Fruit fly (Drosophila melanogaster): ENCODE measurements around the gene Cap-D3.

Cap-D3 gene

DNA sequence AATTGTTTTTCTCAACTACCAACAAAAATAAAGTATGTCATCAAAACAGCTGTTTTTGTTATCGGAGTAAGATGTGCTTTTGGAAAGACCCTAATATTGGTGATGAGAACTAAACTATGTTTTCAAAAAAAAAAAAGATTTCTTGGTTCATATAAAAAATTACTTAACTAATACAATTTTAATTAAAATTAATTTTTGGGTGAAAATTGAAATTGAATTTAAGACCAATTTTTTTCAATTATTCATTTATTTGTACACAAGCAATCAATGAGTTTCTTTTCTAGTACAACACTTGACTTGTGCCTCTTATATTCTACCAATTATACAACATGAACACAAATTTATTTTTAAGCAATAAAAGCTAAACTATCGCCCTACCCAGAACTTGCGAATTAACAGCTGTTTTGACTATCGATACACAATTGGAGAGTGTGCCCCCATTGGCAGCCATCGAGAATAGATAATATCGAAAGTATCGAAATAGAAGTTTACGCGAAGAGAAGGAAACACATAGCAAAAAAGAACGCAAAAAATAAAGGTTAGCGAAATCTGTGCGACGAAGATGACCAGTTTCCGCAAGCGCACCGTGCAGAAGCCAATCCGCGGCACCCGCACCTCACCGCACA, 1.7 kb upstream of the Cap-D3 start, which contains the start of the genes Vps52 and Elp4 (continued):
- TF ChIP-seq CG6854 (GFP tag; optimal IDR thresholded peaks at IDR 0.05) (no peak), CG34406 (GFP tag; optimal IDR thresholded peaks at IDR 0.05) (peak; percentile 74), pdm3 (GFP tag; optimal IDR thresholded peaks at IDR 0.05) (no peak), spab (GFP tag; optimal IDR thresholded peaks at IDR 0.05) (no peak), achi (GFP tag; optimal IDR thresholded peaks at IDR 0.05) (no peak), CG6163 (GFP tag; IDR thresholded peaks at IDR 0.05) (peak; percentile 55; the same call in 2 of the 3 replicates), eg (GFP tag; IDR thresholded peaks at IDR 0.05) (no peak; the same call in 2 of the 3 replicates)

DNA sequence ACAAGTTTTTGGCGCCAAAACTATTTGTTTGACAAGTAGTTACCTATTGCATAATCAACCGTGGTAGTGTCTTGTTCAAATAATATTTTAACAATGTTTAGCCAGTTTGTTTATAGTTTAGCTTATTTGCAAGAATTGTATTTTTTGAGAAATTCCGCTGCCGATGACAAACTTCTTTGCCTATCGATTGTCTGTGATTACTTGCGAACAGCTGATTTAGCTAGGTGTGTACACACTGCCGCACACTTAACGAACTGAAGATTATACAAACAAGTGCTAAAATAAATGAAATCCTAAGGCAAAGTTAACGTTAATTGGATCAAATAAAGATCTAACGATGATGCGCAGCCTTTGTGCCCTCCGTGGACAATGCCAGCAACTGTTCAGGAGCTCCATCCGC, 1.0 kb downstream of the Cap-D3 start, which contains the start of gene Cox11:
Gene Cox11 (plus strand): TSS at position 220 of the 400 bp plus-strand sequence.
- TF ChIP-seq dac (GFP tag; optimal IDR thresholded peaks at IDR 0.05), result no peak
- TF ChIP-seq CG31627 (GFP tag; optimal IDR thresholded peaks at IDR 0.05), result no peak
- no peak for TF ChIP-seq CG6808 (GFP tag; optimal IDR thresholded peaks at IDR 0.05)
- TF ChIP-seq CG6163 (GFP tag; IDR thresholded peaks at IDR 0.05), result no peak
- no peak for TF ChIP-seq Sox15 (GFP tag; optimal IDR thresholded peaks at IDR 0.05)
- no peak for TF ChIP-seq CG32006 (GFP tag; optimal IDR thresholded peaks at IDR 0.05)
- no peak for TF ChIP-seq salr (GFP tag; optimal IDR thresholded peaks at IDR 0.05)
- TF ChIP-seq Hr4 (GFP tag; optimal IDR thresholded peaks at IDR 0.05), result no peak
- no peak for TF ChIP-seq CG4318 (GFP tag; optimal IDR thresholded peaks at IDR 0.05)
- no peak for TF ChIP-seq Smox (GFP tag; optimal IDR thresholded peaks at IDR 0.05)
- no peak for TF ChIP-seq fkh (GFP tag; optimal IDR thresholded peaks at IDR 0.05)

DNA sequence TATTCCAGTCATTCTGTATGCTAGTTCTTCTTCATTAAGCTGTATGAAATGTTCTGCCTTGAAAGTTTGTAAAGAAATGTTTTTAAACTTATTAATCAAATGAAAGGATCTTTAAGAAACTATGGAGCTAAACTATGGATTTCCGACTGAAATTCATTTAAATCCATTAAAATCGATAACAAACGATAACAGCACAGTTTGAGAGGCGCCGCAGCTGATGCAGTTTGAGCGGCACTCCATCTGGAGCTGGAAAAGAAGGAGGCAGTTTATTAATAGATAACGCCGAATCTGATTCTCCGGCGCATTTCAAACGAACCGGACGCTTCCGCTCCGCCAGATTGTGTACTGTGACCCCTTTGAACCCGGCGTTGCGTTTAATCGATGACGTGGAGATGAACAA, 2.2 kb downstream of the Cap-D3 start, which contains the start of gene CG31915:
Gene CG31915 (plus strand): TSS at position 263 of the 400 bp plus-strand sequence.
- TF ChIP-seq dsx (GFP tag; optimal IDR thresholded peaks at IDR 0.05; ENCODE audit: poor library complexity, severe bottlenecking) (no peak), CG16779 (tag; optimal IDR thresholded peaks at IDR 0.05) (no peak), CG1621 (tag; optimal IDR thresholded peaks at IDR 0.05) (peak; percentile 68)

DNA sequence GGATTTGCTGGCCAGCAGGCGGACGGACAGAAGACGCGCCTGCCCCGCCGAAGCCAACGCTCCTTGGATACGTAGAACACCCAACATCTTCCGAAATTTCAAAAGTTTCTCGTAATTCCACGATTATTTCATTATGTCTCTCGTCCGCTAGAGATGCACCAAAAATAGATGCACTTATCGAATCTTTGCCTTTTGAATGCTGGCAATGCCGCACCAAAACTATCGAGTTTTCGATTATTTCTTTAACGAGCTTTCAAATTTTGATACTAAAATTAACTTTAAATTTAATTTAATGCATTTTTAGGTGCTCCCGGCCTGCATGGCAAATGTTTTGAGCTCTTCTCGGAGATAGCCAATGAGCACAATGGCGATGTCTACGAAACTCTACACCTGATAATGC, 6.4 kb downstream of the Cap-D3 start, which contains the start of gene Coq6:
Gene Coq6 (minus strand): TSS at position 163 of the 400 bp plus-strand sequence.
- TF ChIP-seq CG6163 (GFP tag; IDR thresholded peaks at IDR 0.05) (0 out of 3 replicates have a peak, but pooled peaks have one; percentile 26), spab (GFP tag; optimal IDR thresholded peaks at IDR 0.05) (no peak)

DNA sequence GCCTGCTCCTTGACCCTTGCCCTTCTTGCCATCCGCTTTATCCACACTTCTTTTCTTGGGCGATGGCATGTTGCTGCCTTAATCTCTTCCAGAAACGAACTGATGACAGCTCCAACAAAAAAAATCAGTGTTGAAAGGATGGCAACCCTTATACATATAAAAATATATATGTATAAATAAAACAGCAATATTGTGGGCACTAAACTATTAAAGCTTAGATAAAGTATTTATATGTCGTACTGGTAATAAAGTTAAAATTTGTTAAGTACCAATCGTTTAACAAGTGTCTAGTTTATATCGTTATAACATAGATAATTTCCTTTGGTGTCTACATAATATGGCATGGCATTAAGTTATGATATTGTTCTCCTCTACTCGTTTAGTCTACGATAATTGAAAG, 11.0 kb downstream of the Cap-D3 start, which contains the start of gene tomb:
Gene tomb (minus strand): TSS at position 101 of the 400 bp plus-strand sequence.
- TF ChIP-seq Hr38 (GFP tag; optimal IDR thresholded peaks at IDR 0.05), result no peak
- no peak for TF ChIP-seq dac (GFP tag; optimal IDR thresholded peaks at IDR 0.05)
- TF ChIP-seq OdsH (GFP tag; optimal IDR thresholded peaks at IDR 0.05), result no peak
- no peak for TF ChIP-seq CG8119 (GFP tag; IDR thresholded peaks at IDR 0.05)
- no peak for TF ChIP-seq Sox14 (GFP tag; optimal IDR thresholded peaks at IDR 0.05)
- no peak for TF ChIP-seq ss (GFP tag; optimal IDR thresholded peaks at IDR 0.05)
- no peak for TF ChIP-seq CG3919 (GFP tag; optimal IDR thresholded peaks at IDR 0.05)
- no peak for TF ChIP-seq Sox15 (GFP tag; optimal IDR thresholded peaks at IDR 0.05)
- TF ChIP-seq eg (GFP tag; IDR thresholded peaks at IDR 0.05), result no peak
- no peak for TF ChIP-seq fd85E (GFP tag; optimal IDR thresholded peaks at IDR 0.05)
- TF ChIP-seq CG6854 (GFP tag; optimal IDR thresholded peaks at IDR 0.05), result no peak
- no peak for TF ChIP-seq dsx (GFP tag; optimal IDR thresholded peaks at IDR 0.05; ENCODE audit: poor library complexity, severe bottlenecking)
- TF ChIP-seq topi (GFP tag; optimal IDR thresholded peaks at IDR 0.05), result no peak
- TF ChIP-seq CG1621 (tag; optimal IDR thresholded peaks at IDR 0.05), result no peak
- TF ChIP-seq CG7368 (GFP tag; optimal IDR thresholded peaks at IDR 0.05), result no peak
- no peak for TF ChIP-seq CG3032 (tag; optimal IDR thresholded peaks at IDR 0.05)
- TF ChIP-seq svp (GFP tag), result no peak
- TF ChIP-seq Ets96B (tag; optimal IDR thresholded peaks at IDR 0.05), result no peak

Data from whole organism, prepupa.